Worm (Caenorhabditis elegans) whole organism, L4 larva: ENCODE data around the gene immp-2.

ENCODE experiments used
- D1046.2 ChIP-seq: fragments of 200-800 bp; sonication (Bioruptor generic); IDR thresholded peaks from 2 replicates; pipeline ENCODE4 v1.3.6; 2022; ENCODE audit warnings: missing genetic modification characterization, missing compliant biosample characterization
- F44E2.7 ChIP-seq: fragments of 200-800 bp; sonication (Bioruptor generic); IDR thresholded peaks from 2 replicates; pipeline ENCODE4 v2.1.2; 2022; ENCODE audit warnings: missing genetic modification characterization, missing compliant biosample characterization
- T20F7.1 ChIP-seq: fragments of 200-800 bp; sonication (Bioruptor generic); optimal IDR thresholded peaks from 2 replicates; lab custom pipeline; 2018; ENCODE audit warnings: mild to moderate bottlenecking, missing genetic modification characterization, missing compliant biosample characterization
- Y105C5A.15 ChIP-seq: fragments of 200-800 bp; sonication (Bioruptor generic); IDR thresholded peaks from 2 replicates; pipeline ENCODE4 v1.3.6; 2022; ENCODE audit warnings: missing genetic modification characterization, missing compliant biosample characterization
- Y48G9A.11 ChIP-seq: fragments of 200-800 bp; sonication (Bioruptor generic); IDR thresholded peaks from 2 replicates; pipeline ENCODE4 v1.3.6; 2022; ENCODE audit warnings: missing genetic modification reagents, missing genetic modification characterization, missing compliant biosample characterization
- Y75B8A.6 ChIP-seq: fragments of 200-800 bp; sonication (Bioruptor generic); IDR thresholded peaks from 2 replicates; pipeline ENCODE4 v1.3.6; 2022; ENCODE audit warnings: missing genetic modification reagents, missing genetic modification characterization, missing compliant biosample characterization
- ZK546.5 ChIP-seq, 2 experiments: sonication (generic microtip); optimal IDR thresholded peaks; 2 replicates each; lab custom pipeline; 2017; ENCODE audit warnings: missing biosample characterization in 2 of 2, missing genetic modification characterization in 2 of 2
- aly-2 ChIP-seq: sonication (generic microtip); optimal IDR thresholded peaks from 2 replicates; lab custom pipeline; 2018; ENCODE audit warnings: missing biosample characterization, missing genetic modification characterization
- attf-4 ChIP-seq: sonication (generic microtip); optimal IDR thresholded peaks from 3 replicates; lab custom pipeline; 2017; ENCODE audit warnings: missing biosample characterization, missing genetic modification characterization
- ceh-20 ChIP-seq: fragments of 200-800 bp; sonication (Bioruptor generic); IDR thresholded peaks from 2 replicates; pipeline ENCODE4 v1.3.6; 2022; ENCODE audit warnings: missing genetic modification reagents, missing genetic modification characterization, missing compliant biosample characterization
- ceh-62 ChIP-seq: sonication (generic microtip); optimal IDR thresholded peaks from 2 replicates; lab custom pipeline; 2017; ENCODE audit warnings: missing biosample characterization, missing genetic modification characterization
- ceh-82 ChIP-seq: sonication (generic microtip); optimal IDR thresholded peaks from 2 replicates; lab custom pipeline; 2017; ENCODE audit warnings: missing biosample characterization, missing genetic modification characterization
- ces-1 ChIP-seq: fragments of 150-350 bp; sonication (generic microtip); optimal IDR thresholded peaks from 4 replicates; lab custom pipeline; 2014; ENCODE audit warnings: missing biosample characterization, missing genetic modification reagents, missing genetic modification characterization
- ctbp-1 ChIP-seq: fragments of 200-800 bp; sonication (Bioruptor generic); IDR thresholded peaks from 2 replicates; pipeline ENCODE4 v1.3.6; 2022; ENCODE audit warnings: missing genetic modification reagents, missing genetic modification characterization, missing compliant biosample characterization
- daf-16 ChIP-seq, 3 experiments: sonication (generic microtip); optimal IDR thresholded peaks; 2 replicates each; lab custom pipeline; 2016 to 2017; ENCODE audit warnings: missing genetic modification characterization in 3 of 3, missing genetic modification reagents in 3 of 3, mild to moderate bottlenecking in 2 of 3, missing compliant biosample characterization in 2 of 3, missing biosample characterization in 1 of 3, moderate library complexity in 1 of 3
- daf-8 ChIP-seq: fragments of 200-800 bp; sonication (Bioruptor generic); IDR thresholded peaks from 2 replicates; pipeline ENCODE4 v1.3.6; 2022; ENCODE audit warnings: missing genetic modification characterization, missing compliant biosample characterization
- dmd-6 ChIP-seq: fragments of 200-800 bp; sonication (Bioruptor generic); IDR thresholded peaks from 2 replicates; pipeline ENCODE4 v1.3.6; 2022; ENCODE audit warnings: missing genetic modification reagents, missing genetic modification characterization, missing compliant biosample characterization
- dmd-8 ChIP-seq: fragments of 200-800 bp; sonication (Bioruptor generic); IDR thresholded peaks from 2 replicates; pipeline ENCODE4 v1.3.6; 2022; ENCODE audit warnings: missing genetic modification characterization, missing compliant biosample characterization
- dpl-1 ChIP-seq: fragments of 150-350 bp; optimal IDR thresholded peaks from 2 replicates; lab custom pipeline; 2014; ENCODE audit warnings: missing biosample characterization, missing genetic modification reagents, missing genetic modification characterization
- duxl-1 ChIP-seq: sonication (generic microtip); optimal IDR thresholded peaks from 2 replicates; lab custom pipeline; 2016; ENCODE audit warnings: mild to moderate bottlenecking, missing genetic modification characterization, moderate library complexity, missing compliant biosample characterization; ENCODE audit not compliant: poor library complexity
- dve-1 ChIP-seq: sonication (generic microtip); optimal IDR thresholded peaks from 2 replicates; lab custom pipeline; 2017; ENCODE audit warnings: antibody characterized with exemption, mild to moderate bottlenecking, missing genetic modification characterization, missing compliant biosample characterization; ENCODE audit not compliant: insufficient read depth
- hif-1 ChIP-seq, 2 experiments: sonication (generic microtip); optimal IDR thresholded peaks; 2 replicates each; lab custom pipeline; 2016 to 2017; ENCODE audit warnings: missing compliant biosample characterization in 2 of 2, missing genetic modification characterization in 2 of 2, missing genetic modification reagents in 2 of 2, missing genotype in 2 of 2, mild to moderate bottlenecking in 1 of 2
- hlh-11 ChIP-seq: fragments of 200-800 bp; sonication (Bioruptor generic); optimal IDR thresholded peaks from 2 replicates; lab custom pipeline; 2018; ENCODE audit warnings: mild to moderate bottlenecking, missing genetic modification characterization, missing compliant biosample characterization
- hlh-30 ChIP-seq: sonication (generic microtip); optimal IDR thresholded peaks from 2 replicates; lab custom pipeline; 2017; ENCODE audit warnings: antibody characterized with exemption, mild to moderate bottlenecking, missing genetic modification characterization, missing compliant biosample characterization; ENCODE audit not compliant: insufficient read depth
- hmg-1.1 ChIP-seq: fragments of 200-800 bp; sonication (Bioruptor generic); IDR thresholded peaks from 2 replicates; pipeline ENCODE4 v1.3.6; 2022; ENCODE audit warnings: missing genetic modification reagents, missing genetic modification characterization, missing compliant biosample characterization
- lin-1 ChIP-seq: fragments of 200-800 bp; sonication (Bioruptor generic); IDR thresholded peaks from 2 replicates; pipeline ENCODE4 v1.3.6; 2022; ENCODE audit warnings: missing genetic modification reagents, missing genetic modification characterization, missing compliant biosample characterization
- lin-15B ChIP-seq: fragments of 150-350 bp; sonication (generic microtip); optimal IDR thresholded peaks from 3 replicates; lab custom pipeline; 2014; ENCODE audit warnings: missing biosample characterization, missing genetic modification characterization
- lin-38 ChIP-seq: fragments of 200-800 bp; sonication (Bioruptor generic); IDR thresholded peaks from 2 replicates; pipeline ENCODE4 v1.3.6; 2022; ENCODE audit warnings: missing genetic modification reagents, missing genetic modification characterization, missing compliant biosample characterization
- lin-39 ChIP-seq: fragments of 150-350 bp; optimal IDR thresholded peaks from 2 replicates; lab custom pipeline; 2014; ENCODE audit warnings: missing biosample characterization, missing genetic modification reagents, missing genetic modification characterization
- lsy-2 ChIP-seq, 2 experiments: fragments of 150-350 bp in 1 of 2; sonication (generic microtip) in 1 of 2; optimal IDR thresholded peaks; 2 replicates each; lab custom pipeline; 2014 to 2017; ENCODE audit warnings: missing biosample characterization in 2 of 2, missing genetic modification characterization in 2 of 2
- mdt-29 ChIP-seq: fragments of 200-800 bp; sonication (Bioruptor generic); IDR thresholded peaks from 2 replicates; pipeline ENCODE4 v1.3.6; 2022; ENCODE audit warnings: missing genetic modification reagents, missing genetic modification characterization, missing compliant biosample characterization
- mep-1 ChIP-seq: fragments of 150-350 bp; sonication (generic microtip); optimal IDR thresholded peaks from 3 replicates; lab custom pipeline; 2014; ENCODE audit warnings: missing biosample characterization, missing genetic modification characterization
- nhr-11 ChIP-seq: fragments of 150-350 bp; optimal IDR thresholded peaks from 2 replicates; lab custom pipeline; 2014; ENCODE audit warnings: missing biosample characterization, missing genetic modification characterization
- nhr-237 ChIP-seq: sonication (generic microtip); optimal IDR thresholded peaks from 2 replicates; lab custom pipeline; 2017; ENCODE audit warnings: missing biosample characterization, missing genetic modification characterization
- nhr-41 ChIP-seq: fragments of 200-800 bp; sonication (Bioruptor generic); IDR thresholded peaks from 2 replicates; pipeline ENCODE4 v1.3.6; 2022; ENCODE audit warnings: missing genetic modification reagents, missing genetic modification characterization, missing compliant biosample characterization
- nhr-42 ChIP-seq: fragments of 200-800 bp; sonication (Bioruptor generic); IDR thresholded peaks from 2 replicates; pipeline ENCODE4 v1.3.6; 2022; ENCODE audit warnings: missing genetic modification characterization, missing compliant biosample characterization
- nhr-48 ChIP-seq: sonication (generic microtip); optimal IDR thresholded peaks from 2 replicates; lab custom pipeline; 2016; ENCODE audit warnings: mild to moderate bottlenecking, missing genetic modification characterization, missing compliant biosample characterization
- php-3 ChIP-seq: fragments of 200-800 bp; sonication (Bioruptor generic); IDR thresholded peaks from 2 replicates; pipeline ENCODE4 v1.3.6; 2022; ENCODE audit warnings: missing genetic modification reagents, missing genetic modification characterization, missing compliant biosample characterization
- pqm-1 ChIP-seq: sonication (generic microtip); optimal IDR thresholded peaks from 2 replicates; lab custom pipeline; 2017; ENCODE audit warnings: missing biosample characterization, missing genetic modification characterization
- saeg-2 ChIP-seq: fragments of 200-800 bp; sonication (Bioruptor generic); IDR thresholded peaks from 2 replicates; pipeline ENCODE4 v1.3.6; 2022; ENCODE audit warnings: missing genetic modification reagents, missing genetic modification characterization, missing compliant biosample characterization
- sdz-12 ChIP-seq: fragments of 200-800 bp; sonication (Bioruptor generic); optimal IDR thresholded peaks from 2 replicates; lab custom pipeline; 2018; ENCODE audit warnings: mild to moderate bottlenecking, missing genetic modification characterization, missing compliant biosample characterization
- skn-1 ChIP-seq: fragments of 150-350 bp; optimal IDR thresholded peaks from 2 replicates; lab custom pipeline; 2014; ENCODE audit warnings: missing biosample characterization, missing genetic modification characterization
- snpc-4 ChIP-seq: fragments of 150-350 bp; optimal IDR thresholded peaks from 2 replicates; lab custom pipeline; 2014; ENCODE audit warnings: missing biosample characterization, missing genetic modification characterization
- spr-1 ChIP-seq: sonication (generic microtip); optimal IDR thresholded peaks from 2 replicates; lab custom pipeline; 2016; ENCODE audit warnings: mild to moderate bottlenecking, missing genetic modification characterization, missing compliant biosample characterization
- tag-97 ChIP-seq: fragments of 200-800 bp; sonication (Bioruptor generic); IDR thresholded peaks from 2 replicates; pipeline ENCODE4 v1.3.6; 2022; ENCODE audit warnings: missing genetic modification characterization, missing compliant biosample characterization
- unc-62 ChIP-seq, 3 experiments: fragments of 150-350 bp in 1 of 3; sonication (generic microtip); optimal IDR thresholded peaks in 2 of 3; peaks in 1 of 3; 1 replicate in 1 of 3; 2 replicates in 2 of 3; lab custom pipeline; 2014 to 2017; ENCODE audit warnings: missing biosample characterization in 3 of 3, missing genetic modification characterization in 3 of 3, missing genetic modification reagents in 3 of 3, missing genotype in 1 of 3
- vab-7 ChIP-seq: fragments of 200-800 bp; sonication (Bioruptor generic); IDR thresholded peaks from 2 replicates; pipeline ENCODE4 v1.3.6; 2022; ENCODE audit warnings: missing genetic modification reagents, missing genetic modification characterization, missing compliant biosample characterization
- zag-1 ChIP-seq: fragments of 150-350 bp; optimal IDR thresholded peaks from 2 replicates; lab custom pipeline; 2014; ENCODE audit warnings: missing biosample characterization, missing genetic modification characterization
- zfp-3 ChIP-seq: fragments of 200-800 bp; sonication (Bioruptor generic); conservative IDR thresholded peaks from 2 replicates; pipeline ENCODE4 v1.3.6; 2022; ENCODE audit warnings: missing genetic modification reagents, missing genetic modification characterization, missing compliant biosample characterization
- zip-2 ChIP-seq: fragments of 150-350 bp; optimal IDR thresholded peaks from 2 replicates; lab custom pipeline; 2014; ENCODE audit warnings: missing biosample characterization, missing genetic modification characterization

Gene immp-2

DNA sequence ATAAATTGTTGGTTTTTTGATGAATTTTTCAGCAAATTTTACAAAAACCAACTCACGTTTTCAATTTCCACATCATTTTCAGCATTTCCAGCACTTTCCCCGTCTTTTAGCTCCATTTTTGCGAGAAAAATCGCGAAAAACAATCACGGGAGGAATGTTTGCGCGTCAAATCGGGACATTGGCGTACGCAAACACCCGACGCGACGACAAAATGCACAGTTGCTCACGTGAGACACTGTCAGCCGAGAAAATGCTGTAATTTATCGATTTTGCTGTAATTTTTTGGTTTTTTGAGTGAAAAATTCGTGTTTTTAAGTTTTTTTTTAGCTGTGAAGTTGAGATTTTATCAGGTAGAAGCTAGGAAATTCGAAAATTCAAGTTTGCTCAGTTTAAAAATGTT lies 3.9 kb upstream of the immp-2 start, which contains the start of gene Y55F3AM.9 (continued):
- TF ChIP-seq lin-38 (peak; percentile 57), lin-39 (tag; lab: Kevin White, UChicago) (no peak), spr-1 (tag; lab: Kevin White, UChicago) (no peak), daf-8 (no peak), aly-2 (tag; lab: Kevin White, UChicago) (no peak), mdt-29 (no peak), hlh-11 (tag; lab: Kevin White, UChicago) (peak; percentile 30), lsy-2 (tag; optimal IDR thresholded peaks at IDR 0.05; lab: Kevin White, UChicago) (peak; percentile 14 to 60), ceh-62 (tag; lab: Kevin White, UChicago) (no peak), lin-1 (GFP tag; lab: Robert Waterston, UW) (no peak), pqm-1 (tag; lab: Kevin White, UChicago) (no peak), sdz-12 (no peak), nhr-48 (no peak), hmg-1.1 (GFP tag; lab: Robert Waterston, UW) (no peak), dve-1 (no peak), Y48G9A.11 (GFP tag; lab: Robert Waterston, UW) (no peak), hlh-30 (tag; lab: Kevin White, UChicago) (peak; percentile 96), snpc-4 (tag; lab: Kevin White, UChicago) (no peak), F44E2.7 (GFP tag; lab: Robert Waterston, UW) (no peak), zfp-3 (GFP tag; lab: Robert Waterston, UW) (no peak), Y75B8A.6 (GFP tag; lab: Robert Waterston, UW) (no peak), tag-97 (GFP tag; lab: Robert Waterston, UW) (no peak), ces-1 (GFP tag; lab: Kevin White, UChicago) (no peak), dmd-6 (GFP tag; lab: Robert Waterston, UW) (0 out of 2 replicates have a peak, but pooled peaks have one; percentile 17), D1046.2 (no peak), nhr-41 (GFP tag; lab: Robert Waterston, UW) (no peak), ctbp-1 (no peak), T20F7.1 (GFP tag; lab: Kevin White, UChicago) (peak; percentile 26), hif-1 (tag; optimal IDR thresholded peaks at IDR 0.05; lab: Kevin White, UChicago) (peak in 1 of 2 experiments; percentile 55), Y105C5A.15 (GFP tag; lab: Robert Waterston, UW) (no peak), ceh-20 (GFP tag; lab: Robert Waterston, UW) (no peak), dpl-1 (peak; percentile 39), nhr-42 (GFP tag; lab: Robert Waterston, UW) (no peak), dmd-8 (GFP tag; lab: Robert Waterston, UW) (no peak), nhr-237 (tag; lab: Kevin White, UChicago) (no peak), duxl-1 (no peak), mep-1 (tag; lab: Kevin White, UChicago) (peak; percentile 19), ceh-82 (no peak), zag-1 (tag; lab: Kevin White, UChicago) (no peak), attf-4 (tag; lab: Kevin White, UChicago) (no peak), saeg-2 (GFP tag; lab: Robert Waterston, UW) (no peak), unc-62 (GFP tag; optimal IDR thresholded peaks at IDR 0.05 in 1 of 2; lab: Kevin White, UChicago) (no peak), unc-62 (tag; optimal IDR thresholded peaks at IDR 0.05; lab: Kevin White, UChicago) (no peak), lin-15B (no peak), ZK546.5 (tag; optimal IDR thresholded peaks at IDR 0.05; lab: Kevin White, UChicago) (no peak), nhr-11 (tag; lab: Kevin White, UChicago) (peak; percentile 9), skn-1 (no peak), vab-7 (GFP tag; lab: Robert Waterston, UW) (0 out of 2 replicates have a peak, but pooled peaks have one; percentile 21), zip-2 (no peak), php-3 (GFP tag; lab: Robert Waterston, UW) (no peak), daf-16 (GFP tag; optimal IDR thresholded peaks at IDR 0.05; lab: Kevin White, UChicago) (no peak), daf-16 (tag; optimal IDR thresholded peaks at IDR 0.05; lab: Kevin White, UChicago) (peak; percentile 29)
